Fruit fly (Drosophila melanogaster): ENCODE results near the gene CG15771.

The CG15771 gene

DNA sequence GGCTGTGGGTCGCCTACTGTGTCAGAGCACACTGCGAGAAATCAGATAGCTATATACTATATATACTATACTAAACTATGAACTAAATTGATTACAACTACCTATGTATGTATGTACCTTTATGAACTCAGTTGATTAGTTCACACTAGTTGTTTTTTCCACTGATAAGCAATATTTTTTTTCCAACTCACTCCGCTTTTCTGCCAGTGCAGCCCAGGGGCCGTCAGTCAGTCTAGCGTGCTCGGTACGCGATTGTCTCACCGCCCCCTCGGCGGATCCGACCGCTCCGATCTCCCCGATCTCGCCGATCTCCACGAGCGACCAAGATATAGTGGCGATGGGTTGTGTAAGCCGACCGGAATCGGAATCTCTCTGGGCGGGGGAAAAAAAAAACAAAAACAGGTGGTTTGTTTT, 49.5 kb upstream of the CG15771 start (continued):
- TF ChIP-seq CG17802 (tag; optimal IDR thresholded peaks at IDR 0.05) (peak; percentile 22), CG43689 (GFP tag; IDR thresholded peaks at IDR 0.05) (peak; percentile 78), Adf1 (GFP tag; IDR thresholded peaks at IDR 0.05) (peak; percentile 55), Atf3 (GFP tag; optimal IDR thresholded peaks at IDR 0.05) (peak; percentile 22), zfh1 (GFP tag; IDR thresholded peaks at IDR 0.05) (peak; percentile 91), mirr (GFP tag; optimal IDR thresholded peaks at IDR 0.05) (peak; percentile 21), CG7928 (GFP tag; optimal IDR thresholded peaks at IDR 0.05) (peak; percentile 58), Deaf1 (tag; optimal IDR thresholded peaks at IDR 0.05) (peak; percentile 82), E2f2 (GFP tag; IDR thresholded peaks at IDR 0.05) (peak; percentile 66), hth (optimal IDR thresholded peaks at IDR 0.05) (no peak), CG34224 (GFP tag; IDR thresholded peaks at IDR 0.05; ENCODE audit: partially characterized antibody) (no peak), p53 (GFP tag; optimal IDR thresholded peaks at IDR 0.05) (peak; percentile 26), CG10209 (GFP tag; optimal IDR thresholded peaks at IDR 0.05) (peak; percentile 77), Stat92E (GFP tag; optimal IDR thresholded peaks at IDR 0.05) (no peak), B-H1 (GFP tag; IDR thresholded peaks at IDR 0.05) (peak; percentile 89), unpg (GFP tag; optimal IDR thresholded peaks at IDR 0.05) (peak; percentile 86), exex (tag; optimal IDR thresholded peaks at IDR 0.05) (peak; percentile 50), kay (GFP tag; optimal IDR thresholded peaks at IDR 0.05) (peak; percentile 75), Side (GFP tag; optimal IDR thresholded peaks at IDR 0.05) (peak; percentile 53), CG3995 (GFP tag; optimal IDR thresholded peaks at IDR 0.05) (no peak), CG9609 (GFP tag; optimal IDR thresholded peaks at IDR 0.05) (peak; percentile 29), CG12942 (GFP tag; optimal IDR thresholded peaks at IDR 0.05) (peak; percentile 54), Fer2 (tag; optimal IDR thresholded peaks at IDR 0.05) (peak; percentile 47), sd (tag; optimal IDR thresholded peaks at IDR 0.05) (peak; percentile 49), H2.0 (GFP tag; IDR thresholded peaks at IDR 0.05) (peak; percentile 80), CG7271 (tag; optimal IDR thresholded peaks at IDR 0.05) (peak; percentile 2), CG31441 (GFP tag; IDR thresholded peaks at IDR 0.05) (peak; percentile 86), HLH54F (GFP tag; optimal IDR thresholded peaks at IDR 0.05) (peak; percentile 43), NfI (GFP tag; optimal IDR thresholded peaks at IDR 0.05) (peak; percentile 67), tx (GFP tag; optimal IDR thresholded peaks at IDR 0.05) (peak; percentile 46), CG3281 (GFP tag; optimal IDR thresholded peaks at IDR 0.05) (peak; percentile 88), CG31224 (GFP tag; IDR thresholded peaks at IDR 0.05) (peak; percentile 87), Doc3 (GFP tag; IDR thresholded peaks at IDR 0.05; ENCODE audit: partially characterized antibody) (no peak), chm (GFP tag; IDR thresholded peaks at IDR 0.05) (peak; percentile 83), gfzf (GFP tag; optimal IDR thresholded peaks at IDR 0.05) (no peak), Dref (GFP tag; IDR thresholded peaks at IDR 0.05) (0 out of 2 replicates have a peak, but pooled peaks have one; percentile 14), so (GFP tag; IDR thresholded peaks at IDR 0.05) (peak; percentile 92), CG10462 (GFP tag; optimal IDR thresholded peaks at IDR 0.05) (peak; percentile 28), CG7987 (GFP tag; optimal IDR thresholded peaks at IDR 0.05) (peak; percentile 58), CG6683 (GFP tag; optimal IDR thresholded peaks at IDR 0.05) (peak; percentile 74), CG13894 (tag; optimal IDR thresholded peaks at IDR 0.05) (peak; percentile 95), Awh (GFP tag; IDR thresholded peaks at IDR 0.05) (peak; percentile 93), croc (GFP tag; conservative IDR thresholded peaks at IDR 0.05) (peak; percentile 77; the same call in 2 of the 3 replicates), rib (GFP tag; IDR thresholded peaks at IDR 0.05) (peak; percentile 90), gro (GFP tag; optimal IDR thresholded peaks at IDR 0.05) (peak; percentile 81), CG8359 (GFP tag; optimal IDR thresholded peaks at IDR 0.05; ENCODE audit: borderline replicate concordance) (peak; percentile 46), pum (GFP tag; optimal IDR thresholded peaks at IDR 0.05) (peak; percentile 62), Six4 (GFP tag; optimal IDR thresholded peaks at IDR 0.05) (peak; percentile 62), zen2 (GFP tag; IDR thresholded peaks at IDR 0.05; ENCODE audit: partially characterized antibody) (no peak), Ssrp (tag; optimal IDR thresholded peaks at IDR 0.05) (peak; percentile 59)

Data from whole organism, embryonic.